Worm (Caenorhabditis elegans): ENCODE results near the gene dgat-2.

dgat-2 gene

DNA sequence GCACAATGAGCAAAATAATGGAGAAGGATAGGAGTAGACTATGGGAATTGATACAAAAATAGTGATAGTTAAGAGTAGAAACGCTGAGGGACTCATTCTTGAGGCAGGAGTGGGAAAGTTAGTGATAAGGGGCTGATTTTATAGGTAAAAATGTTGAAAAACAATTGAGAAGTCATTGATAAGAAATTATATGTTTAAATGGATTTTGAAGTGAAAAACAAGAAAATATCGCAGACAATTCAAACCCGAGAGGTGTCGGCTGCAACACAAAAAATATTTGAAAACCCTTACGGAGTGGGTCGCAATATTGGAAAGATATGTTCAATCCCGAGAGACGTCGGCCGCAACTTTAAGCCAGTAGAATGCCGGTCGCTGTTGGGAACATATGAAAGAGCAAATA is 36.6 kb downstream of the dgat-2 start, which contains the start of gene spp-29:
spp-29 (minus strand) TSS at position 101 of the 400 bp plus-strand sequence.
- TF ChIP-seq lsy-2 (tag; optimal IDR thresholded peaks at IDR 0.05), result no peak
- TF ChIP-seq dmd-9 (GFP tag; IDR thresholded peaks at IDR 0.05), result no peak
- no peak for TF ChIP-seq pqm-1 (tag; optimal IDR thresholded peaks at IDR 0.05)
- TF ChIP-seq tag-97 (GFP tag; IDR thresholded peaks at IDR 0.05), result no peak
- TF ChIP-seq ces-1 (GFP tag; optimal IDR thresholded peaks at IDR 0.05), result no peak
- TF ChIP-seq nhr-28 (tag; optimal IDR thresholded peaks at IDR 0.05), result no peak
- TF ChIP-seq nhr-41 (GFP tag; IDR thresholded peaks at IDR 0.05), result no peak
- no peak for TF ChIP-seq nhr-10 (tag; optimal IDR thresholded peaks at IDR 0.05)
- TF ChIP-seq nhr-102 (tag; optimal IDR thresholded peaks at IDR 0.05), result no peak
- TF ChIP-seq nhr-6 (tag; optimal IDR thresholded peaks at IDR 0.05), result no peak

DNA sequence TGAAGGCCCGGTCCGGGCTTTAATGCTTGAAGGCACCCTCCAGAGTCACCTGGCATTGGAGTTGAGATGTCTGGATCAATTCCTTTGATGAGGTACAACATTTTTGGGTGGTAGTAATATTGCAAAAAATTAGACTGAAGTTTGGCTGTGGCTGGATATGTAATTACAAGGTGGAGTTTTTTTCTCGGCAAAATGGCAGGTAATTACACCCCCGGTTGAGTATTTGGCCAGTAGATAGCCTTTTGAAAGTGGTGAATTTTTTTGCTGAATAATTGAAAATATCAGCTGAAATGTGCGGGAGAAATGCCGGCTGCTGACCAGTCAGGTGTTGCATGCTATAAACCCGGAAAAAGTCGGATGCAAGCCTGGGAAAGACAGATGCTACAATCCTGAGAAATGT is 39.0 kb downstream of the dgat-2 start, which contains the start of gene Y26G10.4:
Y26G10.4 (minus strand) TSS at position 101 of the 400 bp plus-strand sequence.
- no peak for TF ChIP-seq fos-1 (tag; optimal IDR thresholded peaks at IDR 0.05)
- TF ChIP-seq ceh-62 (tag; optimal IDR thresholded peaks at IDR 0.05), result no peak
- no peak for TF ChIP-seq nhr-111 (GFP tag; optimal IDR thresholded peaks at IDR 0.05)
- no peak for TF ChIP-seq lim-7 (GFP tag; IDR thresholded peaks at IDR 0.05)
- TF ChIP-seq nhr-28 (tag; optimal IDR thresholded peaks at IDR 0.05), result no peak
- no peak for TF ChIP-seq egl-27 (tag; optimal IDR thresholded peaks at IDR 0.05)
- TF ChIP-seq lin-29 (GFP tag; IDR thresholded peaks at IDR 0.05), result no peak
- TF ChIP-seq ZK337.2 (GFP tag; IDR thresholded peaks at IDR 0.05), result no peak
- no peak for TF ChIP-seq zag-1 (tag; optimal IDR thresholded peaks at IDR 0.05)
- TF ChIP-seq attf-4 (tag; optimal IDR thresholded peaks at IDR 0.05), result no peak
- TF ChIP-seq snpc-4 (tag; optimal IDR thresholded peaks at IDR 0.05), result no peak
- no peak for TF ChIP-seq duxl-1 (tag; optimal IDR thresholded peaks at IDR 0.05; ENCODE audit: poor library complexity)
- no peak for TF ChIP-seq dmd-9 (GFP tag; IDR thresholded peaks at IDR 0.05)
- no peak for TF ChIP-seq pha-4 (GFP tag; IDR thresholded peaks at IDR 0.05)
- no peak for TF ChIP-seq pha-4 (tag; optimal IDR thresholded peaks at IDR 0.05)
- TF ChIP-seq daf-12 (tag; optimal IDR thresholded peaks at IDR 0.05), result no peak
- no peak for TF ChIP-seq unc-62 (GFP tag; optimal IDR thresholded peaks at IDR 0.05 in 1 of 2)
- no peak for TF ChIP-seq unc-62 (tag; optimal IDR thresholded peaks at IDR 0.05)
- TF ChIP-seq tra-1 (GFP tag; IDR thresholded peaks at IDR 0.05), result no peak
- no peak for TF ChIP-seq R02D3.7 (tag; optimal IDR thresholded peaks at IDR 0.05)

DNA sequence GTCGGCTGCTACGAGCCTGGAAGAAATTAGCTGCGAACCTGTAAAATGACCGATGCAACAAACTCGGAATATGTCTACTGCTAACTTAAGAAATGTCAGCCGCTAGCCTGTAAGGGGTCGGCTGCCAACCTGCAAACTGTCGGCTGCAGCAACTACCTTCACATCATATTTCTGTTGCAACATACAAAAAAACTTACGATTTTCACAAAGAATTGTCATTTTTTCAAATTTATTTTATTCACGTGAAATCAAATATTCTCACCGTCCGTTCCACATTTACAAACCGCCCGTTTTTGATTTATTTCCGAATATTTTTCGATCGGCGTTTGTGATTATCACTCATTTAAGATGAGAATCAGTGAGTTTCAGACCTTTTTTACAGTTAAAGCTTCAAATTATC is 39.6 kb downstream of the dgat-2 start, which contains the start of gene Y26G10.6:
Y26G10.6 (plus strand) TSS at position 301 of the 400 bp plus-strand sequence.
- no peak for TF ChIP-seq tag-97 (GFP tag; IDR thresholded peaks at IDR 0.05)
- no peak for TF ChIP-seq mxl-3 (GFP tag; optimal IDR thresholded peaks at IDR 0.05)
- TF ChIP-seq aha-1 (tag), result no peak
- no peak for TF ChIP-seq rbr-2 (tag; optimal IDR thresholded peaks at IDR 0.05)
- no peak for TF ChIP-seq dve-1 (tag; optimal IDR thresholded peaks at IDR 0.05; ENCODE audit: insufficient read depth)
- TF ChIP-seq attf-4 (tag; optimal IDR thresholded peaks at IDR 0.05), result no peak
- TF ChIP-seq hif-1 (tag; optimal IDR thresholded peaks at IDR 0.05), result no peak
- TF ChIP-seq snpc-1.2 (GFP tag; IDR thresholded peaks at IDR 0.05), result no peak
- TF ChIP-seq lin-1 (GFP tag; IDR thresholded peaks at IDR 0.05), result no peak
- TF ChIP-seq skn-1 (tag; optimal IDR thresholded peaks at IDR 0.05), result no peak
- TF ChIP-seq hlh-30 (tag; optimal IDR thresholded peaks at IDR 0.05; ENCODE audit: insufficient read depth), result no peak
- no peak for TF ChIP-seq ctbp-1 (GFP tag; IDR thresholded peaks at IDR 0.05)
- no peak for TF ChIP-seq hmg-1.1 (GFP tag; IDR thresholded peaks at IDR 0.05)
- no peak for TF ChIP-seq nhr-41 (GFP tag; IDR thresholded peaks at IDR 0.05)
- no peak for TF ChIP-seq ceh-82 (tag; optimal IDR thresholded peaks at IDR 0.05)
- no peak for TF ChIP-seq madf-5 (GFP tag; IDR thresholded peaks at IDR 0.05)
- TF ChIP-seq spr-3 (GFP tag; optimal IDR thresholded peaks at IDR 0.05), result no peak
- TF ChIP-seq Y105C5A.15 (GFP tag; IDR thresholded peaks at IDR 0.05), result no peak

Data from whole organism, L4 larva.